Fruit fly (Drosophila melanogaster) whole organism, embryonic: ENCODE data around the gene CG34303.

Source experiments
- Aef1 ChIP-seq: fragments of 200-800 bp; sonication (Bioruptor generic); IDR thresholded peaks from 3 replicates; pipeline ENCODE4 v1.3.6; 2022; ENCODE audit warnings: missing biosample characterization, missing genetic modification characterization
- Awh ChIP-seq: fragments of 200-800 bp; sonication (Bioruptor generic); IDR thresholded peaks from 2 replicates; pipeline ENCODE4, ENCODE4 v1.3.6; 2022; ENCODE audit warnings: missing biosample characterization, missing genetic modification characterization
- B-H1 ChIP-seq: fragments of 200-800 bp; sonication (Bioruptor generic); IDR thresholded peaks from 3 replicates; pipeline ENCODE4 v1.3.6; 2022; ENCODE audit warnings: missing biosample characterization, missing genetic modification characterization
- Bgb ChIP-seq: fragments of 200-800 bp; sonication (Bioruptor generic); IDR thresholded peaks from 2 replicates; pipeline ENCODE4 v1.3.6; 2022; ENCODE audit warnings: missing biosample characterization, missing genetic modification characterization; ENCODE audit not compliant: partially characterized antibody
- CG10147 ChIP-seq: fragments of 200-800 bp; sonication (Bioruptor generic); optimal IDR thresholded peaks from 2 replicates; lab custom pipeline; 2019; ENCODE audit warnings: missing biosample characterization, mild to moderate bottlenecking, missing genetic modification characterization, moderate library complexity
- CG10366 ChIP-seq: fragments of 200-800 bp; sonication (Bioruptor generic); IDR thresholded peaks from 2 replicates; pipeline ENCODE4 v1.3.6; 2022; ENCODE audit warnings: missing biosample characterization, missing genetic modification characterization
- CG11504 ChIP-seq: fragments of 200-800 bp; sonication (Bioruptor generic); optimal IDR thresholded peaks from 3 replicates; lab custom pipeline; 2019; ENCODE audit warnings: missing biosample characterization, mild to moderate bottlenecking, missing genetic modification characterization, moderate library complexity
- CG12219 ChIP-seq: fragments of 200-800 bp; sonication (Bioruptor generic); optimal IDR thresholded peaks from 3 replicates; lab custom pipeline; 2018; ENCODE audit warnings: missing biosample characterization, mild to moderate bottlenecking, missing genetic modification characterization
- CG1233 ChIP-seq: fragments of 200-800 bp; sonication (Bioruptor generic); optimal IDR thresholded peaks from 4 replicates; lab custom pipeline; 2018; ENCODE audit warnings: missing biosample characterization, mild to moderate bottlenecking, missing genetic modification characterization
- CG12744 ChIP-seq: fragments of 200-800 bp; sonication (Bioruptor generic); optimal IDR thresholded peaks from 2 replicates; lab custom pipeline; 2016; ENCODE audit warnings: missing biosample characterization, missing genetic modification characterization
- CG12769 ChIP-seq: fragments of 200-800 bp; sonication (Bioruptor generic); optimal IDR thresholded peaks from 2 replicates; lab custom pipeline; 2019; ENCODE audit warnings: missing biosample characterization, mild to moderate bottlenecking, missing genetic modification characterization, moderate library complexity
- CG13123 ChIP-seq: fragments of 200-800 bp; sonication (Bioruptor generic); optimal IDR thresholded peaks from 2 replicates; lab custom pipeline; 2016; ENCODE audit warnings: missing biosample characterization, missing genetic modification characterization
- CG13296 ChIP-seq: fragments of 200-800 bp; sonication (Bioruptor generic); optimal IDR thresholded peaks from 3 replicates; lab custom pipeline; 2018; ENCODE audit warnings: missing biosample characterization, mild to moderate bottlenecking, missing genetic modification characterization
- CG15479 ChIP-seq: fragments of 200-800 bp; sonication (Bioruptor generic); optimal IDR thresholded peaks from 3 replicates; lab custom pipeline; 2019; ENCODE audit warnings: missing biosample characterization, mild to moderate bottlenecking, missing genetic modification characterization, moderate library complexity
- CG17568 ChIP-seq: fragments of 200-800 bp; sonication (Bioruptor generic); optimal IDR thresholded peaks from 2 replicates; lab custom pipeline; 2018; ENCODE audit warnings: missing biosample characterization, mild to moderate bottlenecking, missing genetic modification characterization, moderate library complexity
- CG18476 ChIP-seq: fragments of 200-800 bp; sonication (Bioruptor generic); optimal IDR thresholded peaks from 2 replicates; lab custom pipeline; 2016; ENCODE audit warnings: missing biosample characterization, mild to moderate bottlenecking, missing genetic modification characterization
- CG2875 ChIP-seq: fragments of 200-800 bp; sonication (Bioruptor generic); optimal IDR thresholded peaks from 2 replicates; lab custom pipeline; 2017; ENCODE audit warnings: missing biosample characterization, mild to moderate bottlenecking, missing genetic modification characterization, missing genetic modification reagents
- CG31441 ChIP-seq: fragments of 200-800 bp; sonication (Bioruptor generic); IDR thresholded peaks from 2 replicates; pipeline ENCODE4 v1.3.6; 2022; ENCODE audit warnings: missing biosample characterization, missing genetic modification characterization
- CG3163 ChIP-seq: fragments of 200-800 bp; sonication (Bioruptor generic); optimal IDR thresholded peaks from 3 replicates; lab custom pipeline; 2016; ENCODE audit warnings: missing biosample characterization, missing genetic modification characterization
- CG4404 ChIP-seq: fragments of 200-800 bp; sonication (Bioruptor generic); IDR thresholded peaks from 2 replicates; pipeline ENCODE4 v1.3.6; 2022; ENCODE audit warnings: missing biosample characterization, missing genetic modification characterization
- CG8388 ChIP-seq: fragments of 200-800 bp; sonication (Bioruptor generic); optimal IDR thresholded peaks from 2 replicates; lab custom pipeline; 2019; ENCODE audit warnings: missing biosample characterization, mild to moderate bottlenecking, missing genetic modification characterization, moderate library complexity
- CG9437 ChIP-seq: fragments of 200-800 bp; sonication (Bioruptor generic); optimal IDR thresholded peaks from 2 replicates; lab custom pipeline; 2018; ENCODE audit warnings: missing biosample characterization, mild to moderate bottlenecking, missing genetic modification characterization
- Dll ChIP-seq: fragments of 200-800 bp; sonication (Bioruptor generic); IDR thresholded peaks from 4 replicates; pipeline ENCODE4 v1.3.6; 2022; ENCODE audit warnings: missing biosample characterization, missing genetic modification characterization; ENCODE audit not compliant: partially characterized antibody
- Dp ChIP-seq: fragments of 200-800 bp; sonication (Bioruptor generic); optimal IDR thresholded peaks from 2 replicates; lab custom pipeline; 2018; ENCODE audit warnings: missing biosample characterization, mild to moderate bottlenecking, missing genetic modification characterization, moderate library complexity
- Hey ChIP-seq: fragments of 200-800 bp; sonication (Bioruptor generic); optimal IDR thresholded peaks from 3 replicates; lab custom pipeline; 2018; ENCODE audit warnings: missing biosample characterization, mild to moderate bottlenecking, missing genetic modification characterization
- Max ChIP-seq: fragments of 200-800 bp; sonication (Bioruptor generic); optimal IDR thresholded peaks from 2 replicates; lab custom pipeline; 2016; ENCODE audit warnings: missing biosample characterization, mild to moderate bottlenecking, missing genetic modification characterization
- Pdp1 ChIP-seq, 2 experiments: fragments of 200-800 bp; sonication (Bioruptor generic); optimal IDR thresholded peaks; 3 replicates each; lab custom pipeline; 2016; ENCODE audit warnings: missing biosample characterization in 2 of 2, missing genetic modification characterization in 2 of 2, mild to moderate bottlenecking in 1 of 2, moderate library complexity in 1 of 2
- aop ChIP-seq: fragments of 200-800 bp; sonication (Bioruptor generic); IDR thresholded peaks from 2 replicates; pipeline ENCODE4 v1.3.6; 2022; ENCODE audit warnings: missing biosample characterization, missing genetic modification characterization
- ara ChIP-seq: fragments of 200-800 bp; sonication (Bioruptor generic); IDR thresholded peaks from 2 replicates; pipeline ENCODE4 v1.3.6; 2022; ENCODE audit warnings: missing biosample characterization, missing genetic modification characterization
- btn ChIP-seq: fragments of 200-800 bp; sonication (Bioruptor generic); optimal IDR thresholded peaks from 2 replicates; lab custom pipeline; 2016; ENCODE audit warnings: missing biosample characterization, missing genetic modification characterization
- cg ChIP-seq: fragments of 200-800 bp; sonication (Bioruptor generic); optimal IDR thresholded peaks from 3 replicates; lab custom pipeline; 2019; ENCODE audit warnings: missing biosample characterization, mild to moderate bottlenecking, missing genetic modification characterization, moderate library complexity
- chn ChIP-seq: fragments of 200-800 bp; sonication (Bioruptor generic); optimal IDR thresholded peaks from 2 replicates; lab custom pipeline; 2016; ENCODE audit warnings: missing biosample characterization, missing genetic modification characterization
- corto ChIP-seq: fragments of 200-800 bp; sonication (Bioruptor generic); optimal IDR thresholded peaks from 2 replicates; lab custom pipeline; 2016; ENCODE audit warnings: missing biosample characterization, mild to moderate bottlenecking, missing genetic modification characterization, moderate library complexity
- crol ChIP-seq: fragments of 200-800 bp; sonication (Bioruptor generic); IDR thresholded peaks from 2 replicates; pipeline ENCODE4 v1.3.6; 2022; ENCODE audit warnings: missing biosample characterization, missing genetic modification characterization
- disco-r ChIP-seq: fragments of 200-800 bp; sonication (Bioruptor generic); optimal IDR thresholded peaks from 2 replicates; lab custom pipeline; 2016; ENCODE audit warnings: missing biosample characterization, missing genetic modification characterization
- esg ChIP-seq: fragments of 200-800 bp; sonication (Bioruptor generic); conservative IDR thresholded peaks from 2 replicates; pipeline ENCODE4 v1.3.6; 2022; ENCODE audit warnings: missing biosample characterization, missing genetic modification characterization
- gcm ChIP-seq: fragments of 200-800 bp; sonication (Bioruptor generic); optimal IDR thresholded peaks from 2 replicates; lab custom pipeline; 2019; ENCODE audit warnings: missing biosample characterization, mild to moderate bottlenecking, missing genetic modification characterization, moderate library complexity
- gsb-n ChIP-seq: fragments of 200-800 bp; sonication (Bioruptor generic); optimal IDR thresholded peaks from 3 replicates; lab custom pipeline; 2018; ENCODE audit warnings: missing biosample characterization, mild to moderate bottlenecking, missing genetic modification characterization
- hkb ChIP-seq, 2 experiments: fragments of 200-800 bp in 1 of 2; fragments of >200 bp in 1 of 2; sonication (Bioruptor generic) in 1 of 2; IDR thresholded peaks in 1 of 2; optimal IDR thresholded peaks in 1 of 2; 2 replicates each; pipeline versions ENCODE4 v1.3.6 to Lab custom; 2017 to 2022; ENCODE audit warnings: missing biosample characterization in 1 of 2, missing genetic modification characterization in 1 of 2
- hth ChIP-seq: fragments of >200 bp; optimal IDR thresholded peaks from 2 replicates; lab custom pipeline; 2017; ENCODE audit warnings: inconsistent platforms
- jumu ChIP-seq: fragments of 200-800 bp; sonication (Bioruptor generic); optimal IDR thresholded peaks from 3 replicates; lab custom pipeline; 2016; ENCODE audit warnings: missing biosample characterization, missing genetic modification characterization
- knrl ChIP-seq: fragments of 200-800 bp; sonication (Bioruptor generic); IDR thresholded peaks from 3 replicates; pipeline ENCODE4 v1.3.6; 2022; ENCODE audit warnings: missing biosample characterization, missing genetic modification characterization; ENCODE audit not compliant: partially characterized antibody
- mld ChIP-seq: fragments of 200-800 bp; sonication (Bioruptor generic); IDR thresholded peaks from 3 replicates; pipeline ENCODE4 v1.3.6; 2022; ENCODE audit warnings: missing biosample characterization, missing genetic modification characterization; ENCODE audit not compliant: partially characterized antibody
- onecut ChIP-seq: fragments of 200-800 bp; sonication (Bioruptor generic); IDR thresholded peaks from 2 replicates; pipeline ENCODE4 v1.3.6; 2022; ENCODE audit warnings: missing biosample characterization, missing genetic modification characterization
- peb ChIP-seq: fragments of 200-800 bp; sonication (Bioruptor generic); IDR thresholded peaks from 2 replicates; pipeline ENCODE4 v1.3.6; 2022; ENCODE audit warnings: missing biosample characterization, missing genetic modification characterization
- pfk ChIP-seq: fragments of 200-800 bp; sonication (Bioruptor generic); optimal IDR thresholded peaks from 2 replicates; lab custom pipeline; 2018; ENCODE audit warnings: missing biosample characterization, mild to moderate bottlenecking, missing genetic modification characterization, moderate library complexity
- sim ChIP-seq: fragments of 200-800 bp; sonication (Bioruptor generic); IDR thresholded peaks from 2 replicates; pipeline ENCODE4 v1.3.6; 2022; ENCODE audit warnings: missing biosample characterization, missing genetic modification characterization
- trh ChIP-seq: fragments of 200-800 bp; sonication (Bioruptor generic); optimal IDR thresholded peaks from 2 replicates; lab custom pipeline; 2016; ENCODE audit warnings: missing biosample characterization, missing genetic modification characterization
- wor ChIP-seq: fragments of 200-800 bp; sonication (Bioruptor generic); IDR thresholded peaks from 2 replicates; pipeline ENCODE4 v1.3.6; 2022; ENCODE audit warnings: missing biosample characterization, missing genetic modification characterization
- zf30C ChIP-seq: fragments of 200-800 bp; sonication (Bioruptor generic); optimal IDR thresholded peaks from 3 replicates; lab custom pipeline; 2018; ENCODE audit warnings: missing biosample characterization, mild to moderate bottlenecking, missing genetic modification characterization

CG34303 gene

dm6 chr3R:10168483-10169064, 16.9 kb upstream of the CG34303 start (continued):
- TF ChIP-seq hkb (optimal IDR thresholded peaks at IDR 0.05; lab: Kevin White, UChicago), result no peak
- TF ChIP-seq hkb (GFP tag; IDR thresholded peaks at IDR 0.05; lab: Robert Waterston, UW), result 0 out of 2 replicates have a peak, but pooled peaks have one; percentile 17
- TF ChIP-seq esg (GFP tag; lab: Robert Waterston, UW), result 0 out of 2 replicates have a peak, but pooled peaks have one; percentile 36
- TF ChIP-seq sim (GFP tag; lab: Robert Waterston, UW), result no peak
- no peak for TF ChIP-seq Bgb (GFP tag; lab: Robert Waterston, UW)
- TF ChIP-seq gsb-n (tag; lab: Kevin White, UChicago), result peak; percentile 17
- no peak for TF ChIP-seq peb (GFP tag; lab: Robert Waterston, UW)
- TF ChIP-seq CG12219, result no peak
- peak in 1 of 2 experiments; percentile 16 for TF ChIP-seq Pdp1 (GFP tag; optimal IDR thresholded peaks at IDR 0.05; lab: Kevin White, UChicago)
- TF ChIP-seq wor (GFP tag; lab: Robert Waterston, UW), result no peak
- no peak for TF ChIP-seq zf30C (GFP tag; lab: Kevin White, UChicago)
- no peak for TF ChIP-seq trh (GFP tag; lab: Kevin White, UChicago)
- TF ChIP-seq CG15479 (GFP tag; lab: Kevin White, UChicago), result no peak
- no peak for TF ChIP-seq disco-r (GFP tag; lab: Kevin White, UChicago)
- no peak for TF ChIP-seq Max (GFP tag; lab: Kevin White, UChicago)
- TF ChIP-seq pfk (GFP tag; lab: Kevin White, UChicago), result no peak
- no peak for TF ChIP-seq ara
- TF ChIP-seq knrl (GFP tag; lab: Robert Waterston, UW), result no peak
- TF ChIP-seq aop (GFP tag; lab: Robert Waterston, UW), result no peak
- peak; percentile 20 for TF ChIP-seq CG17568 (GFP tag; lab: Kevin White, UChicago)
- TF ChIP-seq CG10366 (GFP tag; lab: Robert Waterston, UW), result peak; percentile 33
- 0 out of 2 replicates have a peak, but pooled peaks have one; percentile 7 for TF ChIP-seq Awh (GFP tag; lab: Robert Waterston, UW)
- no peak for TF ChIP-seq chn (GFP tag; lab: Kevin White, UChicago)
- TF ChIP-seq crol (GFP tag; lab: Robert Waterston, UW), result no peak
- TF ChIP-seq CG11504, result no peak
- TF ChIP-seq Dp (GFP tag; lab: Kevin White, UChicago), result no peak
- TF ChIP-seq CG1233 (GFP tag; lab: Kevin White, UChicago), result no peak
- TF ChIP-seq Aef1, result no peak
- TF ChIP-seq CG10147 (GFP tag; lab: Kevin White, UChicago), result no peak
- TF ChIP-seq CG31441 (GFP tag; lab: Robert Waterston, UW), result no peak
- TF ChIP-seq Dll (GFP tag; lab: Robert Waterston, UW), result no peak
- TF ChIP-seq gcm (GFP tag; lab: Kevin White, UChicago), result no peak
- no peak for TF ChIP-seq CG18476 (GFP tag; lab: Kevin White, UChicago)
- TF ChIP-seq CG12769 (tag; lab: Kevin White, UChicago), result peak; percentile 63
- TF ChIP-seq CG3163 (GFP tag; lab: Kevin White, UChicago), result no peak
- TF ChIP-seq CG9437 (GFP tag; lab: Kevin White, UChicago), result no peak
- TF ChIP-seq CG4404, result no peak
- TF ChIP-seq CG13296, result peak; percentile 6
- peak; percentile 42 for TF ChIP-seq CG12744 (GFP tag; lab: Kevin White, UChicago)
- TF ChIP-seq B-H1, result no peak
- no peak for TF ChIP-seq btn (GFP tag; lab: Kevin White, UChicago)
- peak; percentile 38 for TF ChIP-seq CG13123 (GFP tag; lab: Kevin White, UChicago)
- no peak for TF ChIP-seq onecut (GFP tag; lab: Robert Waterston, UW)
- TF ChIP-seq Hey (tag; lab: Kevin White, UChicago), result no peak
- no peak for TF ChIP-seq mld (GFP tag; lab: Robert Waterston, UW)
- peak; percentile 7 for TF ChIP-seq jumu (GFP tag; lab: Kevin White, UChicago)
- TF ChIP-seq CG2875, result no peak
- no peak for TF ChIP-seq hth (lab: Kevin White, UChicago)
- peak; percentile 26 for TF ChIP-seq CG8388
- no peak for TF ChIP-seq cg (GFP tag; lab: Kevin White, UChicago)
- TF ChIP-seq corto (GFP tag; lab: Kevin White, UChicago), result peak; percentile 3
